Worm (Caenorhabditis elegans) whole organism, L3 larva: ENCODE results near the gene F49F1.7.

ENCODE experiments used
- ZK546.5 ChIP-seq: sonication (generic microtip); optimal IDR thresholded peaks from 2 replicates; lab custom pipeline; 2017; ENCODE audit warnings: missing biosample characterization, missing genetic modification characterization
- ceh-9 ChIP-seq: sonication (generic microtip); optimal IDR thresholded peaks from 2 replicates; lab custom pipeline; 2018; ENCODE audit warnings: missing biosample characterization, missing genetic modification characterization
- daf-12 ChIP-seq: fragments of 150-350 bp; optimal IDR thresholded peaks from 2 replicates; lab custom pipeline; 2014; ENCODE audit warnings: missing biosample characterization, missing genetic modification reagents, missing genetic modification characterization
- egl-27 ChIP-seq: sonication (generic microtip); optimal IDR thresholded peaks from 4 replicates; lab custom pipeline; 2017; ENCODE audit warnings: missing biosample characterization, missing genetic modification reagents, missing genetic modification characterization
- elt-1 ChIP-seq: fragments of 150-350 bp; optimal IDR thresholded peaks from 2 replicates; lab custom pipeline; 2014; ENCODE audit warnings: missing biosample characterization, missing genetic modification characterization
- lin-39 ChIP-seq: fragments of 150-350 bp; optimal IDR thresholded peaks from 2 replicates; lab custom pipeline; 2018; ENCODE audit warnings: missing biosample characterization, missing genetic modification reagents, missing genetic modification characterization
- nhr-11 ChIP-seq: fragments of 150-350 bp; optimal IDR thresholded peaks from 2 replicates; lab custom pipeline; 2014; ENCODE audit warnings: missing biosample characterization, missing genetic modification characterization
- nhr-23 ChIP-seq: fragments of 150-350 bp; optimal IDR thresholded peaks from 2 replicates; lab custom pipeline; 2014; ENCODE audit warnings: missing biosample characterization, missing genetic modification reagents, missing genetic modification characterization
- nhr-77 ChIP-seq: fragments of 150-350 bp; optimal IDR thresholded peaks from 2 replicates; lab custom pipeline; 2014; ENCODE audit warnings: missing biosample characterization, missing genetic modification characterization
- ztf-11 ChIP-seq: fragments of 150-350 bp; optimal IDR thresholded peaks from 2 replicates; lab custom pipeline; 2014; ENCODE audit warnings: missing biosample characterization, missing genetic modification characterization

DNA sequence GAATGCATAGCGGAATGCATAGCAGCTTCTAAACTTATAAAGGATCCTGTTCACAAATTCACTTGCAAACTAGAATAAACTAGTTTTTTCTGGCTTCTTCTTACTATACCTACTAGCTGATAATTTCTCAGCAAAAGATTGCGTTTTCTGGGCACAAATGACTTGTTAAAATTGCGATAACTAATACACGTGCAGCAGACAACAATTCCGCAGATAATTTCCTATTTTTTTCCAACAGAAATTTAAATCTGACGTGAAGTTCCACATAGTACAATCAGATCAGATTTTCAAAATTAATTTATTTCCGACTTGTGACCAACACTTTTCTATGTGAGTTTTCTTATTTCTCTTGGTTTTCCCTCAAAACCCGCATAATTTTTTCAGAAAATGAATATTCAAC is 38.8 kb upstream of the F49F1.7 start, which contains the start of gene scrm-8:
- TF ChIP-seq ceh-9 (tag; lab: Kevin White, UChicago) (no peak), daf-12 (tag; lab: Kevin White, UChicago) (no peak), ztf-11 (tag; lab: Kevin White, UChicago) (no peak), nhr-23 (tag; lab: Kevin White, UChicago) (no peak), nhr-11 (tag; lab: Kevin White, UChicago) (no peak), lin-39 (tag; lab: Kevin White, UChicago) (no peak), egl-27 (no peak), elt-1 (no peak), ZK546.5 (no peak), nhr-77 (no peak)
